Worm (Caenorhabditis elegans) whole organism, late embryonic: ENCODE measurements around the gene col-187.

ENCODE experiments used
- ceh-22 ChIP-seq: sonication (generic microtip); optimal IDR thresholded peaks from 2 replicates; lab custom pipeline; 2017; ENCODE audit warnings: missing biosample characterization, missing genetic modification characterization
- fkh-10 ChIP-seq: fragments of 150-350 bp; optimal IDR thresholded peaks from 2 replicates; lab custom pipeline; 2014; ENCODE audit warnings: missing biosample characterization, missing genetic modification reagents, missing genetic modification characterization
- pha-4 ChIP-seq: fragments of 150-350 bp; optimal IDR thresholded peaks from 2 replicates; lab custom pipeline; 2018; ENCODE audit warnings: missing biosample characterization, missing genetic modification reagents, missing genetic modification characterization
- pros-1 ChIP-seq: fragments of 150-350 bp; optimal IDR thresholded peaks from 2 replicates; lab custom pipeline; 2014; ENCODE audit warnings: missing biosample characterization, missing genetic modification reagents, missing genetic modification characterization
- sox-4 ChIP-seq: sonication (generic microtip); optimal IDR thresholded peaks from 2 replicates; lab custom pipeline; 2017; ENCODE audit warnings: mild to moderate bottlenecking, missing genetic modification characterization, inconsistent platforms, missing compliant biosample characterization
- tbx-2 ChIP-seq: sonication (generic microtip); optimal IDR thresholded peaks from 2 replicates; lab custom pipeline; 2016; ENCODE audit warnings: missing genetic modification characterization, missing compliant biosample characterization

- no peak for TF ChIP-seq ceh-22 (tag; lab: Kevin White, UChicago)
- no peak for TF ChIP-seq pros-1 (tag; lab: Kevin White, UChicago)
- TF ChIP-seq sox-4 (tag; lab: Kevin White, UChicago) = no peak
- TF ChIP-seq fkh-10 (GFP tag; lab: Kevin White, UChicago) = no peak
- no peak for TF ChIP-seq pha-4 (tag; lab: Kevin White, UChicago)
- TF ChIP-seq tbx-2 (tag; lab: Kevin White, UChicago) = no peak
Observed at ce11 chrX:16098104-16098638, 25.5 kb downstream of the col-187 start.
